Fruit fly (Drosophila melanogaster) whole organism, pupa: Measurements from ENCODE around the gene vig2.

Source experiments
- CG10348 ChIP-seq: fragments of 200-800 bp; sonication (Bioruptor generic); IDR thresholded peaks from 2 replicates; pipeline ENCODE4 v1.3.6; 2022; ENCODE audit warnings: missing biosample characterization, missing genetic modification characterization
- CG12605 ChIP-seq: fragments of 200-800 bp; sonication (Bioruptor generic); IDR thresholded peaks from 2 replicates; pipeline ENCODE4 v1.3.6; 2022; ENCODE audit warnings: missing biosample characterization, missing genetic modification characterization
- CG13204 ChIP-seq: fragments of 200-800 bp; sonication (Bioruptor generic); optimal IDR thresholded peaks from 2 replicates; lab custom pipeline; 2018; ENCODE audit warnings: missing biosample characterization, mild to moderate bottlenecking, missing genetic modification characterization, moderate library complexity
- CG14655 ChIP-seq: fragments of 200-800 bp; sonication (Bioruptor generic); optimal IDR thresholded peaks from 3 replicates; lab custom pipeline; 2017; ENCODE audit warnings: mild to moderate bottlenecking, missing biosample characterization, missing genetic modification reagents, missing genetic modification characterization
- CG15710 ChIP-seq: fragments of 200-800 bp; sonication (Bioruptor generic); optimal IDR thresholded peaks from 2 replicates; lab custom pipeline; 2018; ENCODE audit warnings: missing biosample characterization, mild to moderate bottlenecking, missing genetic modification characterization, moderate library complexity
- CG17806 ChIP-seq: fragments of 200-800 bp; sonication (Bioruptor generic); optimal IDR thresholded peaks from 2 replicates; lab custom pipeline; 2018; ENCODE audit warnings: missing biosample characterization, mild to moderate bottlenecking, missing genetic modification characterization, moderate library complexity
- CG32121 ChIP-seq: fragments of 200-800 bp; sonication (Bioruptor generic); IDR thresholded peaks from 2 replicates; pipeline ENCODE4 v1.3.6; 2022; ENCODE audit warnings: missing biosample characterization, missing genetic modification characterization
- CG34367 ChIP-seq: fragments of 200-800 bp; sonication (Bioruptor generic); optimal IDR thresholded peaks from 2 replicates; lab custom pipeline; 2018; ENCODE audit warnings: missing biosample characterization, mild to moderate bottlenecking, missing genetic modification characterization
- CG4496 ChIP-seq: fragments of 200-800 bp; sonication (Bioruptor generic); IDR thresholded peaks from 3 replicates; pipeline ENCODE4 v1.3.6; 2022; ENCODE audit warnings: missing biosample characterization, missing genetic modification characterization
- CG8159 ChIP-seq: fragments of 200-800 bp; sonication (Bioruptor generic); optimal IDR thresholded peaks from 3 replicates; lab custom pipeline; 2018; ENCODE audit warnings: missing biosample characterization, mild to moderate bottlenecking, missing genetic modification characterization, moderate library complexity
- CG8301 ChIP-seq: fragments of 200-800 bp; sonication (Bioruptor generic); optimal IDR thresholded peaks from 2 replicates; lab custom pipeline; 2018; ENCODE audit warnings: missing biosample characterization, mild to moderate bottlenecking, missing genetic modification characterization
- CG9948 ChIP-seq: fragments of 200-800 bp; sonication (Bioruptor generic); optimal IDR thresholded peaks from 2 replicates; lab custom pipeline; 2018; ENCODE audit warnings: missing biosample characterization, mild to moderate bottlenecking, missing genetic modification characterization, moderate library complexity
- D1 ChIP-seq: fragments of 200-800 bp; sonication (Bioruptor generic); optimal IDR thresholded peaks from 2 replicates; lab custom pipeline; 2018; ENCODE audit warnings: missing biosample characterization, mild to moderate bottlenecking, missing genetic modification characterization, moderate library complexity
- EcR ChIP-seq: fragments of 200-800 bp; sonication (Bioruptor generic); optimal IDR thresholded peaks from 3 replicates; lab custom pipeline; 2019; ENCODE audit warnings: missing biosample characterization, missing genetic modification characterization, mild to moderate bottlenecking, moderate library complexity, missing genetic modification reagents
- Ets98B ChIP-seq: fragments of 200-800 bp; sonication (Bioruptor generic); IDR thresholded peaks from 2 replicates; pipeline ENCODE4 v1.3.6; 2022; ENCODE audit warnings: missing biosample characterization, missing genetic modification characterization
- Pif1A ChIP-seq: fragments of 200-800 bp; sonication (Bioruptor generic); optimal IDR thresholded peaks from 3 replicates; lab custom pipeline; 2016; ENCODE audit warnings: missing biosample characterization, missing genetic modification characterization
- Pif1B ChIP-seq: fragments of 200-800 bp; sonication (Bioruptor generic); optimal IDR thresholded peaks from 3 replicates; lab custom pipeline; 2016; ENCODE audit warnings: missing biosample characterization, missing genetic modification characterization
- Snoo ChIP-seq: fragments of 200-800 bp; sonication (Bioruptor generic); optimal IDR thresholded peaks from 3 replicates; lab custom pipeline; 2017; ENCODE audit warnings: missing biosample characterization, mild to moderate bottlenecking, missing genetic modification characterization, inconsistent platforms
- fd96Ca ChIP-seq: fragments of 200-800 bp; sonication (Bioruptor generic); IDR thresholded peaks from 3 replicates; pipeline ENCODE4 v1.3.6; 2022; ENCODE audit warnings: missing biosample characterization, missing genetic modification characterization
- gl ChIP-seq: fragments of 200-800 bp; sonication (Bioruptor generic); optimal IDR thresholded peaks from 2 replicates; lab custom pipeline; 2018; ENCODE audit warnings: missing biosample characterization, mild to moderate bottlenecking, missing genetic modification characterization
- rn ChIP-seq: fragments of 200-800 bp; sonication (Bioruptor generic); IDR thresholded peaks from 2 replicates; pipeline ENCODE4 v1.3.6; 2022; ENCODE audit warnings: missing biosample characterization, missing genetic modification characterization

The vig2 gene

dm6 chr3R:25172353-25172752, 49.2 kb downstream of the vig2 start:
- TF ChIP-seq CG15710 (tag; lab: Kevin White, UChicago) (no peak), CG17806 (tag; lab: Kevin White, UChicago) (no peak), CG8301 (tag; lab: Kevin White, UChicago) (no peak), CG9948 (tag; lab: Kevin White, UChicago) (no peak), CG10348 (GFP tag; lab: Robert Waterston, UW) (no peak), CG14655 (GFP tag; lab: Kevin White, UChicago) (no peak)

- no peak for TF ChIP-seq Pif1B
- TF ChIP-seq CG12605 (GFP tag; lab: Robert Waterston, UW), result no peak
- TF ChIP-seq EcR (GFP tag; lab: Kevin White, UChicago), result no peak
- no peak for TF ChIP-seq CG32121 (GFP tag; lab: Robert Waterston, UW)
- no peak for TF ChIP-seq gl
- TF ChIP-seq CG15710 (tag; lab: Kevin White, UChicago), result no peak
- TF ChIP-seq CG4496, result no peak
- TF ChIP-seq Pif1A (GFP tag; lab: Kevin White, UChicago), result no peak
- TF ChIP-seq CG8301 (tag; lab: Kevin White, UChicago), result no peak
- no peak for TF ChIP-seq Ets98B (GFP tag; lab: Robert Waterston, UW)
- TF ChIP-seq CG9948 (tag; lab: Kevin White, UChicago), result no peak
- TF ChIP-seq rn (GFP tag; lab: Robert Waterston, UW), result no peak
- no peak for TF ChIP-seq CG8159 (tag; lab: Kevin White, UChicago)
- no peak for TF ChIP-seq CG34367 (tag; lab: Kevin White, UChicago)
- no peak for TF ChIP-seq fd96Ca (GFP tag; lab: Robert Waterston, UW)
- TF ChIP-seq CG14655 (GFP tag; lab: Kevin White, UChicago), result no peak
- TF ChIP-seq Snoo, result no peak
- TF ChIP-seq CG17806 (tag; lab: Kevin White, UChicago), result no peak
Measured at dm6 chr3R:25172976-25173375, 49.8 kb downstream of the vig2 start.

- TF ChIP-seq CG13204 (GFP tag; lab: Kevin White, UChicago) (no peak), D1 (tag; lab: Kevin White, UChicago) (no peak), CG10348 (GFP tag; lab: Robert Waterston, UW) (no peak), CG14655 (GFP tag; lab: Kevin White, UChicago) (peak; percentile 43), CG8301 (tag; lab: Kevin White, UChicago) (peak; percentile 25), CG15710 (tag; lab: Kevin White, UChicago) (peak; percentile 70), fd96Ca (GFP tag; lab: Robert Waterston, UW) (no peak), CG9948 (tag; lab: Kevin White, UChicago) (peak; percentile 66), CG12605 (GFP tag; lab: Robert Waterston, UW) (no peak), Snoo (peak; percentile 50), Ets98B (GFP tag; lab: Robert Waterston, UW) (no peak), rn (GFP tag; lab: Robert Waterston, UW) (no peak), CG8159 (tag; lab: Kevin White, UChicago) (peak; percentile 84), CG34367 (tag; lab: Kevin White, UChicago) (peak; percentile 50), CG4496 (no peak), Pif1B (no peak), CG17806 (tag; lab: Kevin White, UChicago) (peak; percentile 65), CG32121 (GFP tag; lab: Robert Waterston, UW) (no peak), gl (peak; percentile 18), EcR (GFP tag; lab: Kevin White, UChicago) (no peak), Pif1A (GFP tag; lab: Kevin White, UChicago) (peak; percentile 49)
Measured at dm6 chr3R:25174244-25174643, 51.1 kb downstream of the vig2 start.
